Worm (Caenorhabditis elegans) whole organism, early embryonic: Measurements from ENCODE around the gene F54H5.3.

Experiments
- ama-1 ChIP-seq: fragments of 150-350 bp; optimal IDR thresholded peaks from 2 replicates; lab custom pipeline; 2014
- ceh-13 ChIP-seq: fragments of 200-800 bp; sonication (Bioruptor generic); optimal IDR thresholded peaks from 2 replicates; lab custom pipeline; 2018; ENCODE audit warnings: mild to moderate bottlenecking, missing genetic modification characterization, missing compliant biosample characterization
- scrt-1 ChIP-seq: fragments of 200-800 bp; sonication (Bioruptor generic); IDR thresholded peaks from 2 replicates; pipeline ENCODE4 v1.3.6; 2022; ENCODE audit warnings: missing genetic modification characterization, missing compliant biosample characterization

DNA sequence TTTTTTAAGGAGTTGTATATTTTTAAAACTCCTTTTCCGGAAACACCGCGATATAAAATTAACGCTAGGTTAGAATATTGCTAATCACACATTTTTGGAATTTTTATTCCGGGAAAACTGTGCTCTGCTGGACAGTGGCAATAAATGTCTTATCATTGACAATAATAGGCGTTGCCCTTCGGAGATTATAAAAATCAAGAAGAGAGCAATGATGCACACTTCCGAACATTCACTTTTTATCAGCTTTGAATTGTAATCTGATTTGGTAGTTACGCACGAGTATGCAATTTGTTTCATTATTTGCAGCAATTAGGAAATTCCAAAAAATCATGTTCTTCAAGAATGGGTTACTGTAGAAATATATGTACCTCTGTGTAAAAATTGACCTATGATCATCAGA, 5.9 kb upstream of the F54H5.3 start:
- TF ChIP-seq ceh-13, result no peak
- no peak for TF ChIP-seq ama-1 (lab: Kevin White, UChicago)
- TF ChIP-seq scrt-1 (GFP tag; lab: Robert Waterston, UW), result no peak
